Worm (Caenorhabditis elegans) whole organism, L2 larva: ENCODE data around the gene igeg-1.

ENCODE experiments used
- C34F6.9 ChIP-seq: fragments of 150-350 bp; optimal IDR thresholded peaks from 2 replicates; lab custom pipeline; 2014; ENCODE audit warnings: missing biosample characterization, missing genetic modification characterization
- F13H6.1 ChIP-seq: sonication (generic microtip); optimal IDR thresholded peaks from 2 replicates; lab custom pipeline; 2016; ENCODE audit warnings: missing genetic modification characterization, missing compliant biosample characterization
- Y55F3AM.14 ChIP-seq: fragments of 200-800 bp; sonication (Bioruptor generic); optimal IDR thresholded peaks from 2 replicates; lab custom pipeline; 2018; ENCODE audit warnings: mild to moderate bottlenecking, missing genetic modification characterization, missing compliant biosample characterization
- aly-2 ChIP-seq: fragments of 150-350 bp; optimal IDR thresholded peaks from 2 replicates; lab custom pipeline; 2014; ENCODE audit warnings: missing biosample characterization, missing genetic modification characterization
- ama-1 ChIP-seq: fragments of 150-350 bp; optimal IDR thresholded peaks from 2 replicates; lab custom pipeline; 2018; ENCODE audit warnings: inconsistent platforms
- blmp-1 ChIP-seq: sonication (generic microtip); optimal IDR thresholded peaks from 2 replicates; lab custom pipeline; 2017; ENCODE audit warnings: missing genetic modification characterization, mild to moderate bottlenecking, missing compliant biosample characterization, antibody characterized with exemption, moderate library complexity; ENCODE audit not compliant: insufficient read depth
- ceh-16 ChIP-seq: fragments of 150-350 bp; optimal IDR thresholded peaks from 2 replicates; lab custom pipeline; 2014; ENCODE audit warnings: missing biosample characterization, missing genetic modification characterization
- ceh-82 ChIP-seq: fragments of 150-350 bp; optimal IDR thresholded peaks from 2 replicates; lab custom pipeline; 2014; ENCODE audit warnings: missing biosample characterization, missing genetic modification characterization
- crh-2 ChIP-seq: sonication (generic microtip); optimal IDR thresholded peaks from 2 replicates; lab custom pipeline; 2017; ENCODE audit warnings: missing biosample characterization, missing genetic modification characterization
- dmd-4 ChIP-seq: sonication (generic microtip); optimal IDR thresholded peaks from 2 replicates; lab custom pipeline; 2017; ENCODE audit warnings: missing biosample characterization, missing genetic modification characterization
- egl-27 ChIP-seq: sonication (generic microtip); optimal IDR thresholded peaks from 3 replicates; lab custom pipeline; 2017; ENCODE audit warnings: missing biosample characterization, missing genetic modification reagents, missing genetic modification characterization
- elt-1 ChIP-seq: fragments of 150-350 bp; optimal IDR thresholded peaks from 2 replicates; lab custom pipeline; 2014; ENCODE audit warnings: missing biosample characterization, missing genetic modification characterization
- fos-1 ChIP-seq: fragments of 150-350 bp; optimal IDR thresholded peaks from 2 replicates; lab custom pipeline; 2014; ENCODE audit warnings: missing biosample characterization, missing genetic modification characterization
- gmeb-1 ChIP-seq: fragments of 150-350 bp; optimal IDR thresholded peaks from 2 replicates; lab custom pipeline; 2014; ENCODE audit warnings: missing biosample characterization, missing genetic modification characterization
- lin-11 ChIP-seq: fragments of 150-350 bp; sonication (generic microtip); optimal IDR thresholded peaks from 2 replicates; lab custom pipeline; 2014; ENCODE audit warnings: missing biosample characterization, missing genetic modification characterization, inconsistent platforms, mixed read lengths
- lin-13 ChIP-seq: fragments of 150-350 bp; optimal IDR thresholded peaks from 2 replicates; lab custom pipeline; 2014; ENCODE audit warnings: missing biosample characterization, missing genetic modification reagents, missing genetic modification characterization
- mab-5 ChIP-seq: fragments of 150-350 bp; optimal IDR thresholded peaks from 2 replicates; lab custom pipeline; 2014; ENCODE audit warnings: missing biosample characterization, missing genetic modification characterization
- nhr-10 ChIP-seq: sonication (generic microtip); optimal IDR thresholded peaks from 2 replicates; lab custom pipeline; 2017; ENCODE audit warnings: missing biosample characterization, missing genetic modification characterization
- nhr-12 ChIP-seq: fragments of 150-350 bp; optimal IDR thresholded peaks from 2 replicates; lab custom pipeline; 2014; ENCODE audit warnings: missing biosample characterization, missing genetic modification characterization
- nhr-129 ChIP-seq: fragments of 150-350 bp; optimal IDR thresholded peaks from 2 replicates; lab custom pipeline; 2014; ENCODE audit warnings: missing biosample characterization, missing genetic modification characterization
- nhr-23 ChIP-seq: fragments of 150-350 bp; optimal IDR thresholded peaks from 2 replicates; lab custom pipeline; 2014; ENCODE audit warnings: missing biosample characterization, missing genetic modification reagents, missing genetic modification characterization
- nhr-25 ChIP-seq: fragments of 150-350 bp; sonication (generic microtip); optimal IDR thresholded peaks from 3 replicates; lab custom pipeline; 2014; ENCODE audit warnings: missing biosample characterization, missing genetic modification characterization
- nhr-77 ChIP-seq: fragments of 150-350 bp; optimal IDR thresholded peaks from 2 replicates; lab custom pipeline; 2014; ENCODE audit warnings: missing biosample characterization, missing genetic modification characterization
- sem-4 ChIP-seq: fragments of 150-350 bp; optimal IDR thresholded peaks from 2 replicates; lab custom pipeline; 2014; ENCODE audit warnings: missing biosample characterization, missing genetic modification reagents, missing genetic modification characterization
- skn-1 ChIP-seq: sonication (generic microtip); optimal IDR thresholded peaks from 2 replicates; lab custom pipeline; 2017; ENCODE audit warnings: missing biosample characterization, missing genetic modification characterization
- sma-3 ChIP-seq: sonication (generic microtip); optimal IDR thresholded peaks from 2 replicates; lab custom pipeline; 2016; ENCODE audit warnings: missing genetic modification reagents, missing genetic modification characterization, missing compliant biosample characterization
- sma-9 ChIP-seq, 2 experiments: fragments of 150-350 bp in 1 of 2; sonication (generic microtip) in 1 of 2; optimal IDR thresholded peaks; 2 replicates each; lab custom pipeline; 2014 to 2016; ENCODE audit warnings: missing genetic modification characterization in 2 of 2, mild to moderate bottlenecking in 1 of 2, missing biosample characterization in 1 of 2, missing compliant biosample characterization in 1 of 2, missing genetic modification reagents in 1 of 2, moderate library complexity in 1 of 2
- snpc-4 ChIP-seq: fragments of 150-350 bp; optimal IDR thresholded peaks from 2 replicates; lab custom pipeline; 2014; ENCODE audit warnings: missing biosample characterization, missing genetic modification characterization
- unc-39 ChIP-seq: fragments of 150-350 bp; optimal IDR thresholded peaks from 2 replicates; lab custom pipeline; 2014; ENCODE audit warnings: missing biosample characterization, missing genetic modification characterization
- unc-62 ChIP-seq: fragments of 150-350 bp; optimal IDR thresholded peaks from 2 replicates; lab custom pipeline; 2014; ENCODE audit warnings: missing biosample characterization, missing genetic modification reagents, missing genetic modification characterization
- zag-1 ChIP-seq: fragments of 150-350 bp; optimal IDR thresholded peaks from 2 replicates; lab custom pipeline; 2014; ENCODE audit warnings: missing biosample characterization, missing genetic modification characterization
- ztf-1 ChIP-seq: fragments of 200-800 bp; sonication (Bioruptor generic); conservative IDR thresholded peaks from 2 replicates; pipeline ENCODE4 v1.3.6; 2022; ENCODE audit warnings: missing genetic modification characterization, missing compliant biosample characterization
- ztf-11 ChIP-seq: sonication (generic microtip); optimal IDR thresholded peaks from 2 replicates; lab custom pipeline; 2017; ENCODE audit warnings: missing biosample characterization, missing genetic modification characterization
- ztf-4 ChIP-seq: fragments of 150-350 bp; optimal IDR thresholded peaks from 2 replicates; lab custom pipeline; 2014; ENCODE audit warnings: missing biosample characterization, missing genetic modification characterization

Gene igeg-1

ce11 chrIV:4538672-4539071, 23.8 kb upstream of the igeg-1 start:
- TF ChIP-seq skn-1 (tag; lab: Kevin White, UChicago): no peak
- peak; percentile 86 for TF ChIP-seq snpc-4 (tag; lab: Kevin White, UChicago)

- TF ChIP-seq ceh-82 (tag; lab: Kevin White, UChicago) (no peak), dmd-4 (tag; lab: Kevin White, UChicago) (no peak), nhr-25 (tag; lab: Kevin White, UChicago) (no peak), mab-5 (tag; lab: Kevin White, UChicago) (no peak), nhr-77 (tag; lab: Kevin White, UChicago) (no peak), egl-27 (tag; lab: Kevin White, UChicago) (no peak), sma-3 (GFP tag; lab: Kevin White, UChicago) (no peak), nhr-12 (no peak), zag-1 (tag; lab: Kevin White, UChicago) (no peak), lin-11 (no peak), nhr-23 (tag; lab: Kevin White, UChicago) (no peak)
- TF ChIP-seq, all 48 proteins: peak for 0
Measured at ce11 chrIV:4541195-4541594, 21.3 kb upstream of the igeg-1 start.

- TF ChIP-seq F13H6.1 (tag; lab: Kevin White, UChicago): no peak
- TF ChIP-seq aly-2 (tag; lab: Kevin White, UChicago): no peak
- no peak for TF ChIP-seq nhr-77 (tag; lab: Kevin White, UChicago)
- TF ChIP-seq lin-11: no peak
- no peak for TF ChIP-seq lin-13 (GFP tag; lab: Kevin White, UChicago)
- no peak for TF ChIP-seq gmeb-1 (tag; lab: Kevin White, UChicago)
- no peak for TF ChIP-seq zag-1 (tag; lab: Kevin White, UChicago)
- TF ChIP-seq nhr-10 (tag; lab: Kevin White, UChicago): no peak
Measured at ce11 chrIV:4542972-4543371, 19.5 kb upstream of the igeg-1 start.

ce11 chrIV:4544215-4544614, 18.2 kb upstream of the igeg-1 start:
- TF ChIP-seq fos-1: peak; percentile 45
- no peak for TF ChIP-seq Y55F3AM.14
- no peak for TF ChIP-seq unc-39 (tag; lab: Kevin White, UChicago)
- no peak for TF ChIP-seq ama-1 (lab: Kevin White, UChicago)
- no peak for TF ChIP-seq blmp-1 (tag; lab: Kevin White, UChicago)
- TF ChIP-seq crh-2 (tag; lab: Kevin White, UChicago): peak; percentile 56
- TF ChIP-seq, all 48 proteins: peak for 2

ce11 chrIV:4545818-4546217, 16.6 kb upstream of the igeg-1 start, which contains the start of gene ZK185.5:
Gene ZK185.5, minus strand, starts transcription at chrIV:4545918.
- TF ChIP-seq ztf-11 (no peak), sem-4 (tag; lab: Kevin White, UChicago) (no peak), nhr-12 (no peak), lin-11 (no peak), nhr-25 (tag; lab: Kevin White, UChicago) (no peak), sma-9 (GFP tag; optimal IDR thresholded peaks at IDR 0.05; lab: Kevin White, UChicago) (no peak), sma-9 (tag; optimal IDR thresholded peaks at IDR 0.05; lab: Kevin White, UChicago) (no peak), ztf-1 (GFP tag; lab: Robert Waterston, UW) (no peak), unc-62 (GFP tag; lab: Kevin White, UChicago) (no peak)
- TF ChIP-seq, all 48 proteins: peak for 0

- TF ChIP-seq unc-62 (GFP tag; lab: Kevin White, UChicago) (no peak), nhr-77 (tag; lab: Kevin White, UChicago) (no peak), sma-3 (GFP tag; lab: Kevin White, UChicago) (no peak), C34F6.9 (no peak), ztf-4 (no peak), nhr-25 (tag; lab: Kevin White, UChicago) (no peak), snpc-4 (tag; lab: Kevin White, UChicago) (no peak), nhr-12 (no peak), elt-1 (no peak), ceh-16 (tag; lab: Kevin White, UChicago) (no peak), lin-11 (no peak), nhr-23 (tag; lab: Kevin White, UChicago) (no peak), nhr-129 (tag; lab: Kevin White, UChicago) (no peak)
Measured at ce11 chrIV:4548253-4548652, 14.2 kb upstream of the igeg-1 start, which contains the start of gene ZK185.1. Gene ZK185.1, plus strand, starts transcription at chrIV:4548553.
